Worm (Caenorhabditis elegans): ENCODE data around the gene mpst-7.

DNA sequence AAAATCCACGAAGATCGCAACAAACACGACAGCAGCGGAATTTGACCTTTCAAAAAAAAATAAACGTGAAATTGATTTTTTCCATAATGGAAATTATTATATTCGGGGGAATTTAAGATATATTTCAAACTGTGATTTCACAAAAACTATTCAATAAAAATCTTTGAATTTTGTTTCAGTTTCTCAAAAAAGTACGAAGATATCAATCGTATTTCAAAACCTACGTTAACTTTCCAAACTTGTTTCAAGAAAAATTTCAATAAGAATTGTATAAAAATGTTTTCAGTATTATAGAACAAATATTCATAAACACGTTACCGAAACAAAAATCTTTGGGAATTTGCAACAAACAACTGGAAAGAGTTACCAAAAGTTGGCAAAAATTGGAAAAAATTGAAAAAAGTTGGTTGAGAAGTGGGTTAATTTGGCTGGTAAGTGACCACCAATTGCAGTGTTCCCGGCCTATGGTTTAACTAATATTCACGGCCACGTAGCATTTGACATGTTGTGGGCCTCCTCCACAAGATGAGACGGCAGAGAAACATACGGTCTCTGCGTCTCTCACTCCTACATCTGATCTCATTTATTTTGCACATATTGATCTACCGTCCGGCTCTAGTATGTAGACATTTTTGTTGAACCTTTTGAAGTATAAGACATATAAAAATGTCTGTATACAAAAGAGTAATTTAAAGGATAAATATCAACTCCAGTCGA lies 10.0 kb downstream of the mpst-7 start, which contains the start of the genes T16G1.9 and T16G1.18:
- TF ChIP-seq Y105C5A.15 (GFP tag; IDR thresholded peaks at IDR 0.05) (no peak), snpc-4 (tag; optimal IDR thresholded peaks at IDR 0.05) (no peak)

Measured in whole organism, L4 larva.